Worm (Caenorhabditis elegans): ENCODE results near the gene Y49E10.10.

DNA sequence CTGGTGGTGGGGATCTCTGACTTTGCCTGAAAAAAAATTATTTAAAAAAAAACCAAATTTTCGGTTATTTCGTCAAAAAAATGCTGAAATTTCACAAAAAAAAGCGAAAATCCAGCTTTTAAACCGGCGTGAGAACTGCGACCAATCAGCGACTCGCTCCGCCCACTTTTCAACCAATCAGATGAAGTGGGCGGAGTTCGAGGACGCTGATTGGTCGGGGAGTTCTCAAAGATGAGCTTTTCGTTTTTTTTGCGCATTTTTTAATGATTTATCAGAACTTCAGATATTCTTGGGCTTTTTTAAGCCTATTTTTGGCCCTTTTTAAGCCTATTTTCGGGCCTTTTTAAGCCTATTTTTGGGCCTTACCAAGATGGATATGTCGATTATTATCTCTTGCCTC lies 25.0 kb downstream of the Y49E10.10 start:
- no peak for TF ChIP-seq pbrm-1 (GFP tag; IDR thresholded peaks at IDR 0.05)
- no peak for TF ChIP-seq ztf-18 (tag; optimal IDR thresholded peaks at IDR 0.05)
- no peak for TF ChIP-seq unc-130 (GFP tag; optimal IDR thresholded peaks at IDR 0.05)
- TF ChIP-seq dpl-1 (GFP tag; optimal IDR thresholded peaks at IDR 0.05), result no peak
- no peak for TF ChIP-seq nhr-90 (tag; optimal IDR thresholded peaks at IDR 0.05)
- no peak for TF ChIP-seq xnd-1 (tag; optimal IDR thresholded peaks at IDR 0.05)
- no peak for TF ChIP-seq F55B11.4 (tag; optimal IDR thresholded peaks at IDR 0.05; ENCODE audit: borderline replicate concordance, insufficient read depth)
- no peak for TF ChIP-seq egl-18 (GFP tag; IDR thresholded peaks at IDR 0.05)
- TF ChIP-seq Y95B8A.8 (GFP tag; IDR thresholded peaks at IDR 0.05), result no peak
- TF ChIP-seq athp-1 (tag; optimal IDR thresholded peaks at IDR 0.05), result no peak
- TF ChIP-seq ceh-40 (GFP tag; IDR thresholded peaks at IDR 0.05), result no peak
- no peak for TF ChIP-seq nfya-2 (GFP tag; IDR thresholded peaks at IDR 0.05)
- no peak for TF ChIP-seq F57A8.1 (GFP tag; optimal IDR thresholded peaks at IDR 0.05)
- TF ChIP-seq pha-4 (tag; optimal IDR thresholded peaks at IDR 0.05), result no peak

All from whole organism, young adult.